Worm (Caenorhabditis elegans) whole organism, L4/young adult: ENCODE measurements around the gene Y49E10.10.

Source experiments
- W03F9.2 ChIP-seq: fragments of 150-350 bp; optimal IDR thresholded peaks from 2 replicates; lab custom pipeline; 2014; ENCODE audit warnings: missing biosample characterization, missing genetic modification characterization
- dao-5 ChIP-seq: sonication (generic microtip); optimal IDR thresholded peaks from 2 replicates; lab custom pipeline; 2016; ENCODE audit warnings: missing genotype, missing genetic modification characterization, moderate library complexity, missing compliant biosample characterization
- him-1 ChIP-seq: sonication (generic microtip); optimal IDR thresholded peaks from 2 replicates; lab custom pipeline; 2016; ENCODE audit warnings: missing genotype, missing genetic modification reagents, missing genetic modification characterization, missing compliant biosample characterization

- TF ChIP-seq W03F9.2 (tag; lab: Kevin White, UChicago) (no peak), dao-5 (tag; lab: Kevin White, UChicago) (no peak), him-1 (tag; lab: Kevin White, UChicago) (no peak)
Observed at ce11 chrIII:12424663-12425062, 29.4 kb downstream of the Y49E10.10 start.
